Worm (Caenorhabditis elegans): ENCODE data around the gene unc-50.
A peak's percentile ranks its signal among the peaks of the same experiment; 100 is the strongest.

Gene unc-50

DNA sequence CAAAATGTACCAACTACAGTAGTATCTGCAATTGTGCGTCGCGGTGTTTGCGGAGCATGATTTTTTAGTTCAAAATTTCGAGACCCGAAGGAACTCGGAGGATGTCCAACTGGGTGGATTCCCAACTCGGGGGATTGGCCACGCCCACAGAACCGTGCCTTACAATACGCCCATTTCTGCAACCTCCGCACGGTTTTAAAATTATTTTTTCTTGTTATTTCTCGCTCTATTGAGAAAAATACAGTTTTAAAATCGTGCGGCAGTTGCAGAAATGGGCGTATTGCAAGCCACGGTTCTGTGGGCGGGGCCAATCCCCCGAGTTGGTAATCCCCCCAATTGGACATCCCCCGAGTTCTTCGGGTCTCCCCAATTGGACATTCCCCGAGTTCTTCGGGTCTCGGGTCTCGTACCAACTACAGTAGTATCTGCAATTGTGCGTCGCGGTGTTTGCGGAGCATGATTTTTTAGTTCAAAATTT is 2.3 kb upstream of the unc-50 start:
- 0 out of 2 replicates have a peak, but pooled peaks have one; percentile 30 for TF ChIP-seq flt-1 (GFP tag; IDR thresholded peaks at IDR 0.05)

DNA sequence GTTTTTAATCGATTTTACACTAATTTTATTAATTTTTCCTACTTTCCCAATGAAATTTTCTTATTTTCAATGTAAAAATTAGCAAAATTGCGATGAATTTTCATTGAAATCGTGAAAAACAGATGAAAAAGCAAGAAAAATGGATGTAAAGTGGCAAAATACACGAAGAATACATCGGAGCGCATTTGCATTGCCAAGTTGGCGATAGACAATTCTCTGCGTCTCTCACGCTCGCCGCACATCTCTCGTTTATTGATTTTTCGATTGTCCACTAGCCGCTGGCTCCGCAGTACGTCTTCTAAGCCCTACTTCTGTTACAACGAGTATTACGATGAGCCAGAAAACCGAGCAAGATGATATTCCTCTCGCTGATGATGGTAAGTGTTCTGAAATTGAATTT is 793 bp upstream of the unc-50 start, which contains the start of gene unc-69:
Gene unc-69, plus strand, starts transcription at position 185 of the 400 bp plus-strand sequence.
- TF ChIP-seq cog-1 (tag; optimal IDR thresholded peaks at IDR 0.05) (peak; percentile 41), ref-1 (GFP tag; conservative IDR thresholded peaks at IDR 0.05) (no peak), flt-1 (GFP tag; IDR thresholded peaks at IDR 0.05) (no peak), T22C8.4 (GFP tag; IDR thresholded peaks at IDR 0.05) (peak; percentile 97), med-1 (GFP tag; optimal IDR thresholded peaks at IDR 0.05; ENCODE audit: insufficient read depth) (no peak)

ce11 chrIII:10314234-10314633 is 3.7 kb downstream of the unc-50 start:
- TF ChIP-seq klf-2 (GFP tag; conservative IDR thresholded peaks at IDR 0.05) (no peak), flt-1 (GFP tag; IDR thresholded peaks at IDR 0.05) (no peak), ztf-23 (GFP tag; IDR thresholded peaks at IDR 0.05) (no peak), cog-1 (tag; optimal IDR thresholded peaks at IDR 0.05) (no peak), T22C8.4 (GFP tag; IDR thresholded peaks at IDR 0.05) (no peak)

ce11 chrIII:10311016-10311415 is 6.9 kb downstream of the unc-50 start, which contains the start of gene T07A5.7:
Gene T07A5.7, minus strand, starts transcription at chrIII:10311116.
- no peak for TF ChIP-seq flt-1 (GFP tag; IDR thresholded peaks at IDR 0.05)
- no peak for TF ChIP-seq cog-1 (tag; optimal IDR thresholded peaks at IDR 0.05)
- TF ChIP-seq klf-2 (GFP tag; conservative IDR thresholded peaks at IDR 0.05), result no peak
- TF ChIP-seq ref-1 (GFP tag; conservative IDR thresholded peaks at IDR 0.05), result no peak
- TF ChIP-seq ztf-29 (GFP tag; IDR thresholded peaks at IDR 0.05), result no peak
- no peak for TF ChIP-seq ztf-23 (GFP tag; IDR thresholded peaks at IDR 0.05)
- TF ChIP-seq tab-1 (GFP tag; IDR thresholded peaks at IDR 0.05), result no peak
- no peak for TF ChIP-seq T22C8.4 (GFP tag; IDR thresholded peaks at IDR 0.05)
- TF ChIP-seq med-1 (GFP tag; optimal IDR thresholded peaks at IDR 0.05; ENCODE audit: insufficient read depth), result no peak

DNA sequence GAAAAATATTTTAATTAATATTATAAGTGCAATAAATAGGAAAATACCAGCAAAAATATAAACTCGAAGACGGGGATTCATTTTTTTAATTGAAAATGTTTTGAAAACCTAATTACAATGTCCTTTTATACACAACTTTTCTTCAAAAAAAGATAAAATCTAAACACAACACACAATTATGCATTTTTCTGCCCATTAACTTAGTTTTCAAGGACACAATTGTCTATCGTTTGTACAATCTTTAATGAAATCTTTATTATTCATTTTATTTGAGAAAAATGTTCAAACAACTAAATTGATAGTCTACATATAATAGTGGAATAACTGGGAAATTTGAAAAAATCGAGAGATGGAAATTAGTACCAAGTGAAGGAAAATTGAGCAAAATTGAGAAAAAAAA is 11.9 kb downstream of the unc-50 start, which contains the start of gene T07A5.1:
Gene T07A5.1, minus strand, starts transcription at position 149 of the 400 bp plus-strand sequence.
- TF ChIP-seq cog-1 (tag; optimal IDR thresholded peaks at IDR 0.05) (no peak), flt-1 (GFP tag; IDR thresholded peaks at IDR 0.05) (no peak), T22C8.4 (GFP tag; IDR thresholded peaks at IDR 0.05) (no peak), med-1 (GFP tag; optimal IDR thresholded peaks at IDR 0.05; ENCODE audit: insufficient read depth) (no peak), klf-2 (GFP tag; conservative IDR thresholded peaks at IDR 0.05) (no peak)

ce11 chrIII:10305295-10305694 is 12.7 kb downstream of the unc-50 start:
- TF ChIP-seq flt-1 (GFP tag; IDR thresholded peaks at IDR 0.05) (no peak), klf-2 (GFP tag; conservative IDR thresholded peaks at IDR 0.05) (no peak), tab-1 (GFP tag; IDR thresholded peaks at IDR 0.05) (no peak), ref-1 (GFP tag; conservative IDR thresholded peaks at IDR 0.05) (no peak), ztf-23 (GFP tag; IDR thresholded peaks at IDR 0.05) (no peak), T22C8.4 (GFP tag; IDR thresholded peaks at IDR 0.05) (no peak), ztf-29 (GFP tag; IDR thresholded peaks at IDR 0.05) (no peak), cog-1 (tag; optimal IDR thresholded peaks at IDR 0.05) (no peak), med-1 (GFP tag; optimal IDR thresholded peaks at IDR 0.05; ENCODE audit: insufficient read depth) (no peak)

- TF ChIP-seq med-1 (GFP tag; optimal IDR thresholded peaks at IDR 0.05; ENCODE audit: insufficient read depth) (no peak), tab-1 (GFP tag; IDR thresholded peaks at IDR 0.05) (no peak)
Measured at ce11 chrIII:10300078-10300477, 17.9 kb downstream of the unc-50 start, which contains the start of gene vglu-3. Gene vglu-3, plus strand, starts transcription at chrIII:10300378.

- no peak for TF ChIP-seq flt-1 (GFP tag; IDR thresholded peaks at IDR 0.05)
- TF ChIP-seq klf-2 (GFP tag; conservative IDR thresholded peaks at IDR 0.05), result no peak
- no peak for TF ChIP-seq ztf-29 (GFP tag; IDR thresholded peaks at IDR 0.05)
- TF ChIP-seq cog-1 (tag; optimal IDR thresholded peaks at IDR 0.05), result no peak
- TF ChIP-seq ztf-23 (GFP tag; IDR thresholded peaks at IDR 0.05), result no peak
- no peak for TF ChIP-seq T22C8.4 (GFP tag; IDR thresholded peaks at IDR 0.05)
- TF ChIP-seq med-1 (GFP tag; optimal IDR thresholded peaks at IDR 0.05; ENCODE audit: insufficient read depth), result no peak
Measured at ce11 chrIII:10296904-10297303, 21.1 kb downstream of the unc-50 start.

ce11 chrIII:10294837-10295236 is 23.1 kb downstream of the unc-50 start, which contains the start of gene vglu-2:
Gene vglu-2, plus strand, starts transcription at chrIII:10295137.
- no peak for TF ChIP-seq ztf-29 (GFP tag; IDR thresholded peaks at IDR 0.05)
- TF ChIP-seq tab-1 (GFP tag; IDR thresholded peaks at IDR 0.05), result no peak
- TF ChIP-seq T22C8.4 (GFP tag; IDR thresholded peaks at IDR 0.05), result no peak
- no peak for TF ChIP-seq cog-1 (tag; optimal IDR thresholded peaks at IDR 0.05)
- no peak for TF ChIP-seq flt-1 (GFP tag; IDR thresholded peaks at IDR 0.05)
- TF ChIP-seq med-1 (GFP tag; optimal IDR thresholded peaks at IDR 0.05; ENCODE audit: insufficient read depth), result no peak
- TF ChIP-seq klf-2 (GFP tag; conservative IDR thresholded peaks at IDR 0.05), result no peak
- no peak for TF ChIP-seq ref-1 (GFP tag; conservative IDR thresholded peaks at IDR 0.05)

ce11 chrIII:10293946-10294345 is 24.0 kb downstream of the unc-50 start:
- TF ChIP-seq ztf-29 (GFP tag; IDR thresholded peaks at IDR 0.05) (no peak), ztf-23 (GFP tag; IDR thresholded peaks at IDR 0.05) (no peak), tab-1 (GFP tag; IDR thresholded peaks at IDR 0.05) (no peak), cog-1 (tag; optimal IDR thresholded peaks at IDR 0.05) (no peak), T22C8.4 (GFP tag; IDR thresholded peaks at IDR 0.05) (no peak), klf-2 (GFP tag; conservative IDR thresholded peaks at IDR 0.05) (no peak)

DNA sequence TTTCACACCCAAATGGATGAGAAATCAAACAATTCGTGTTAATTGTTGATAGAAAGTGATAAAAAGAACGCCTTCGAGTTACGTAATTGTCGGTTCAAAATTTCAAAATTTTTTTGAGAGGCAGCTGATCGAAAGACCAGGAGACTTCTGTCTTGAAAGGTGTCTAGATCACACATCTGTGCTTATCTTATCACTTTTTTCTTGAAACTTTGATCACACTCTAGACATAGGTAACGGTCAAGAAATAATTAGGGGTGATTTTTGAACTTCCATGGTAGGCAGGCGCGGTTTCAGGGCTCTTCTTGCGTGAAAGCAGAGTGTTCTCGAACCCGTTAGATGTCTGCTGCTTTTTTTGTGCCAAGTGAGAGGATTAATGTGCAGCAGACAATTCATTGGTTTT is 24.6 kb downstream of the unc-50 start:
- TF ChIP-seq flt-1 (GFP tag; IDR thresholded peaks at IDR 0.05), result no peak
- no peak for TF ChIP-seq ztf-23 (GFP tag; IDR thresholded peaks at IDR 0.05)
- no peak for TF ChIP-seq klf-2 (GFP tag; conservative IDR thresholded peaks at IDR 0.05)
- no peak for TF ChIP-seq cog-1 (tag; optimal IDR thresholded peaks at IDR 0.05)
- TF ChIP-seq med-1 (GFP tag; optimal IDR thresholded peaks at IDR 0.05; ENCODE audit: insufficient read depth), result no peak
- no peak for TF ChIP-seq tab-1 (GFP tag; IDR thresholded peaks at IDR 0.05)
- no peak for TF ChIP-seq T22C8.4 (GFP tag; IDR thresholded peaks at IDR 0.05)
- no peak for TF ChIP-seq ztf-29 (GFP tag; IDR thresholded peaks at IDR 0.05)
- TF ChIP-seq ref-1 (GFP tag; conservative IDR thresholded peaks at IDR 0.05), result no peak
